Fruit fly (Drosophila melanogaster) whole organism, pupa: ENCODE measurements around the gene SKIP.

ENCODE experiments used
- CG10348 ChIP-seq: fragments of 200-800 bp; sonication (Bioruptor generic); IDR thresholded peaks from 2 replicates; pipeline ENCODE4 v1.3.6; 2022; ENCODE audit warnings: missing biosample characterization, missing genetic modification characterization
- CG12605 ChIP-seq: fragments of 200-800 bp; sonication (Bioruptor generic); IDR thresholded peaks from 2 replicates; pipeline ENCODE4 v1.3.6; 2022; ENCODE audit warnings: missing biosample characterization, missing genetic modification characterization
- CG13204 ChIP-seq: fragments of 200-800 bp; sonication (Bioruptor generic); optimal IDR thresholded peaks from 2 replicates; lab custom pipeline; 2018; ENCODE audit warnings: missing biosample characterization, mild to moderate bottlenecking, missing genetic modification characterization, moderate library complexity
- CG14655 ChIP-seq: fragments of 200-800 bp; sonication (Bioruptor generic); optimal IDR thresholded peaks from 3 replicates; lab custom pipeline; 2017; ENCODE audit warnings: mild to moderate bottlenecking, missing biosample characterization, missing genetic modification reagents, missing genetic modification characterization
- CG15710 ChIP-seq: fragments of 200-800 bp; sonication (Bioruptor generic); optimal IDR thresholded peaks from 2 replicates; lab custom pipeline; 2018; ENCODE audit warnings: missing biosample characterization, mild to moderate bottlenecking, missing genetic modification characterization, moderate library complexity
- CG17806 ChIP-seq: fragments of 200-800 bp; sonication (Bioruptor generic); optimal IDR thresholded peaks from 2 replicates; lab custom pipeline; 2018; ENCODE audit warnings: missing biosample characterization, mild to moderate bottlenecking, missing genetic modification characterization, moderate library complexity
- CG32121 ChIP-seq: fragments of 200-800 bp; sonication (Bioruptor generic); IDR thresholded peaks from 2 replicates; pipeline ENCODE4 v1.3.6; 2022; ENCODE audit warnings: missing biosample characterization, missing genetic modification characterization
- CG34367 ChIP-seq: fragments of 200-800 bp; sonication (Bioruptor generic); optimal IDR thresholded peaks from 2 replicates; lab custom pipeline; 2018; ENCODE audit warnings: missing biosample characterization, mild to moderate bottlenecking, missing genetic modification characterization
- CG4496 ChIP-seq: fragments of 200-800 bp; sonication (Bioruptor generic); IDR thresholded peaks from 3 replicates; pipeline ENCODE4 v1.3.6; 2022; ENCODE audit warnings: missing biosample characterization, missing genetic modification characterization
- CG8159 ChIP-seq: fragments of 200-800 bp; sonication (Bioruptor generic); optimal IDR thresholded peaks from 3 replicates; lab custom pipeline; 2018; ENCODE audit warnings: missing biosample characterization, mild to moderate bottlenecking, missing genetic modification characterization, moderate library complexity
- CG8301 ChIP-seq: fragments of 200-800 bp; sonication (Bioruptor generic); optimal IDR thresholded peaks from 2 replicates; lab custom pipeline; 2018; ENCODE audit warnings: missing biosample characterization, mild to moderate bottlenecking, missing genetic modification characterization
- CG9948 ChIP-seq: fragments of 200-800 bp; sonication (Bioruptor generic); optimal IDR thresholded peaks from 2 replicates; lab custom pipeline; 2018; ENCODE audit warnings: missing biosample characterization, mild to moderate bottlenecking, missing genetic modification characterization, moderate library complexity
- D1 ChIP-seq: fragments of 200-800 bp; sonication (Bioruptor generic); optimal IDR thresholded peaks from 2 replicates; lab custom pipeline; 2018; ENCODE audit warnings: missing biosample characterization, mild to moderate bottlenecking, missing genetic modification characterization, moderate library complexity
- EcR ChIP-seq: fragments of 200-800 bp; sonication (Bioruptor generic); optimal IDR thresholded peaks from 3 replicates; lab custom pipeline; 2019; ENCODE audit warnings: missing biosample characterization, missing genetic modification characterization, mild to moderate bottlenecking, moderate library complexity, missing genetic modification reagents
- Ets98B ChIP-seq: fragments of 200-800 bp; sonication (Bioruptor generic); IDR thresholded peaks from 2 replicates; pipeline ENCODE4 v1.3.6; 2022; ENCODE audit warnings: missing biosample characterization, missing genetic modification characterization
- Pif1A ChIP-seq: fragments of 200-800 bp; sonication (Bioruptor generic); optimal IDR thresholded peaks from 3 replicates; lab custom pipeline; 2016; ENCODE audit warnings: missing biosample characterization, missing genetic modification characterization
- Pif1B ChIP-seq: fragments of 200-800 bp; sonication (Bioruptor generic); optimal IDR thresholded peaks from 3 replicates; lab custom pipeline; 2016; ENCODE audit warnings: missing biosample characterization, missing genetic modification characterization
- Snoo ChIP-seq: fragments of 200-800 bp; sonication (Bioruptor generic); optimal IDR thresholded peaks from 3 replicates; lab custom pipeline; 2017; ENCODE audit warnings: missing biosample characterization, mild to moderate bottlenecking, missing genetic modification characterization, inconsistent platforms
- fd96Ca ChIP-seq: fragments of 200-800 bp; sonication (Bioruptor generic); IDR thresholded peaks from 3 replicates; pipeline ENCODE4 v1.3.6; 2022; ENCODE audit warnings: missing biosample characterization, missing genetic modification characterization
- gl ChIP-seq: fragments of 200-800 bp; sonication (Bioruptor generic); optimal IDR thresholded peaks from 2 replicates; lab custom pipeline; 2018; ENCODE audit warnings: missing biosample characterization, mild to moderate bottlenecking, missing genetic modification characterization
- rn ChIP-seq: fragments of 200-800 bp; sonication (Bioruptor generic); IDR thresholded peaks from 2 replicates; pipeline ENCODE4 v1.3.6; 2022; ENCODE audit warnings: missing biosample characterization, missing genetic modification characterization

Gene SKIP

DNA sequence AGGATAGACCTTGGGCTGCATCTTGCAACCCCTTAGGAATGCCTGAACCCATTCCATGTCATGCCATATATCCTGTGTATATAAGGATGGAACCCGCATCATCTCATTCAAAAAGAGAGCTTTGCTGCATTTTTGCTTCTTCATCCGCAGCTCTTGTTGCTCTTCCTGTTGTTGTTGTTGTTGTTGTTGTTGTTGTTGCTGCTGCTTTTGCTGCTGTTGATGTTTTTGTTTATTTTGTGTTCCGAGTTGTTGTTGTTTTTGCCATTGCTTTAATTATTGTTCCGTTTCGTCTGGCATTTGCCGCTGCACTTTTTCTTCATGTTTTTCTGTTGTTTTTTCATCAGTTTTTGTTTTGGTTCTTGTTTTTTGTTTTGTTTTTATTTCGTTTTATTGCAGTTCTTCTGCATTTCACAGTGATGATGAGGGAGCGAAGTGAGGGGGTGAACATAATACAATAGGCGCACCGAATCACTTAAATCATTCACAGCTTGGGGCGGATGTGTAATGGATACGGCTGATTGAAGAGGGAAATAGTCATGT lies 6.4 kb downstream of the SKIP start:
- TF ChIP-seq rn (GFP tag; lab: Robert Waterston, UW) = no peak; the same call in 1 of the 2 replicates
- no peak for TF ChIP-seq Ets98B
- TF ChIP-seq CG17806 = peak; percentile 61
- TF ChIP-seq CG15710 (tag; lab: Kevin White, UChicago) = peak; percentile 72
- peak; percentile 68 for TF ChIP-seq CG8301 (tag; lab: Kevin White, UChicago)
- peak; percentile 77 for TF ChIP-seq CG34367 (tag; lab: Kevin White, UChicago)
- peak; percentile 35 for TF ChIP-seq Snoo (tag; lab: Kevin White, UChicago)
- no peak for TF ChIP-seq D1 (tag; lab: Kevin White, UChicago)
- peak; percentile 9; the same call in 1 of the 3 replicates for TF ChIP-seq fd96Ca
- peak; percentile 68 for TF ChIP-seq CG8159
- no peak for TF ChIP-seq CG10348 (GFP tag; lab: Robert Waterston, UW)
- peak; percentile 87 for TF ChIP-seq CG12605 (GFP tag; lab: Robert Waterston, UW)
- TF ChIP-seq Pif1A (GFP tag; lab: Kevin White, UChicago) = peak; percentile 74
- peak; percentile 87 for TF ChIP-seq gl (tag; lab: Kevin White, UChicago)
- no peak for TF ChIP-seq CG32121 (GFP tag; lab: Robert Waterston, UW)
- TF ChIP-seq CG9948 (tag; lab: Kevin White, UChicago) = peak; percentile 57
- no peak for TF ChIP-seq CG4496
- TF ChIP-seq CG14655 = peak; percentile 67
- TF ChIP-seq CG13204 (GFP tag; lab: Kevin White, UChicago) = peak; percentile 84
- TF ChIP-seq EcR (GFP tag; lab: Kevin White, UChicago) = peak; percentile 6
- TF ChIP-seq Pif1B (GFP tag; lab: Kevin White, UChicago) = peak; percentile 43

DNA sequence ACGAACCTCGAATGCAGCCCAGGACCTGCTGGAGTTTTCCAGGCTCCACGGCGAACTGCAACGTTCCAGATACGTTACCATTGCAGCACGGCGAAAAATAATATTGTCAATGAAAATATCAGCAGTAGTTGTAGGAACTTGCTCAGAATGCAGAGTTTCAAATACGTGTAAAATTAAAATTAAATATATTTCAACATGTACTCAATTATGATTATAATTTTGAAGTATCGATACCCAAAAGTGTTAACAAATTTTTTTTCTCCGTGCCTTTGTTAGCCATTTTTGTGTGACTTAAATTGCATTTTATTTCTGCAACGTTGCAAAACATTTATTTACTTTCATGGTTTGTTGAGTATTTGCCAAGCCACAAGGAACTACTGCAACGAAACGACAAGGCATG lies 7.7 kb downstream of the SKIP start:
- peak; percentile 39 for TF ChIP-seq CG9948 (tag; lab: Kevin White, UChicago)
- no peak for TF ChIP-seq CG12605 (GFP tag; lab: Robert Waterston, UW)
- no peak for TF ChIP-seq gl (tag; lab: Kevin White, UChicago)
- TF ChIP-seq CG14655 = peak; percentile 32
- TF ChIP-seq Ets98B = no peak
- TF ChIP-seq Pif1B (GFP tag; lab: Kevin White, UChicago) = no peak
- TF ChIP-seq Pif1A (GFP tag; lab: Kevin White, UChicago) = peak; percentile 1
- TF ChIP-seq CG34367 (tag; lab: Kevin White, UChicago) = no peak
- no peak for TF ChIP-seq CG4496
- TF ChIP-seq EcR (GFP tag; lab: Kevin White, UChicago) = no peak
- no peak for TF ChIP-seq Snoo (tag; lab: Kevin White, UChicago)
- no peak for TF ChIP-seq CG13204 (GFP tag; lab: Kevin White, UChicago)
- peak; percentile 13 for TF ChIP-seq CG15710 (tag; lab: Kevin White, UChicago)
- no peak for TF ChIP-seq CG32121 (GFP tag; lab: Robert Waterston, UW)
- TF ChIP-seq CG8159 = peak; percentile 11
- TF ChIP-seq fd96Ca = no peak
- TF ChIP-seq CG10348 (GFP tag; lab: Robert Waterston, UW) = no peak
- peak; percentile 38 for TF ChIP-seq CG8301 (tag; lab: Kevin White, UChicago)
- peak; percentile 38 for TF ChIP-seq CG17806

DNA sequence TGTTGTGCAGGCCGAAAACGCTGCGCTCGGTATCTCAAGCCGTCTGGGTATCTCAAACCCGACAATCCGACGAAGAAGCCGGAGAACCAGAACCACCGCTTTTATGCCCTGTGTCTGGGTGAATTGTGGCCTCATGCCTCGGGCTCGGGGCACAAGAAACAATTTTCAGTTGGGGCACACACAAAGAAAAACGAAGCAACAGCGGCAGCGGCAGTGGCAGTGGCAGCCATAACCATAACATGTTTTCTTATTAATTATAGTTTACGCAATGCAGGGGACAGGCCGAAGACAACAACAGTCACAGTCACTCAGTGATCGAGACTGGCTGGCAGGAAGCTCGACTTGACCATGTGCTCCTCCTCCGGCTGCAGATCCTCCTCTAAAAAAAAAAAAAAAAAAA lies 8.9 kb downstream of the SKIP start:
- peak; percentile 25 for TF ChIP-seq Pif1B (GFP tag; lab: Kevin White, UChicago)
- TF ChIP-seq EcR (GFP tag; lab: Kevin White, UChicago) = peak; percentile 58
- TF ChIP-seq CG34367 (tag; lab: Kevin White, UChicago) = no peak
- no peak for TF ChIP-seq gl (tag; lab: Kevin White, UChicago)

DNA sequence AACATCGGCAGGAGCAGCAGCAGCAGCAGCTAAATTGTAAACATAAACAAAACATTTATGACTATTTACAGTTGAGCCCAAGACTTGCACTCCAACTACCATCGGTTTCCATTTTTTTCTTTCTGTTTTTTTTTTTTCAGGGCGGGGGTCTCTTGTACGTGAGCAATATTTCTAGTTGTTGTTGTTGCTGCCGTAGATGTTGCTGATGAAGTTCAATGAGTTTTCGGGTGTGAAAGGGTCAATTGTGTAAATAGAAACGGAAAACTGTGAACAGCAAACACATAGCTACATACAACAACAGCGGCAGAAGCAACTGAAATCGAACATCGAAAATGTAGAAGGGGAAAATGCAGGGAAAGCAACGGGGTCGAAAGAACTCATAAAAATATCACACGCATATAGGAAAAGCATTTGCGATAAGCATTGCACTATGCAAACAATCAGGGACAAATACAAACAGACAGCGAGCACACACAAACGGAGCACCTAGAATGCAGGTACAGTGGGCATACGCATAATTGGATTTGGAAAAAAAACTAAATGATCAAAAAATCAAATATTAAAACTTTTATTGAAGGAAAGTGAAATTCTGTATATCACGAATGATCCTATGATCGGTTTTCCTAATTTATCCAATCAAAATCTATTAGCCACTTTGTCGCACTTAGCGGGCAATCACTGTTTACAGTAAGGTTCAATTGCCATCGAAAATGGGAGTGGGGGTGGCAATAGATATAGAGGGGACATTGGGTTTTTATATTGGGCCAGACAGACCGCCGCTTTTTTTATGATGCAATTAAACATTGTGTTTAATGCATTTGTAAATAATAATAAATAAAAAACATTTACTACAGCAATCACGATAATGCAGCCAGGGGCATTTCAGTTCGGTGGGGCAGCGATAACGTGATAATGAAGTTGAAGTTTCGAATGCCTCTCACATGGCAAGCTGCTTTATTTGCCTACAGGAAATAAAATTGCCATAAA lies 12.1 kb downstream of the SKIP start:
- TF ChIP-seq fd96Ca = peak; percentile 86
- no peak for TF ChIP-seq D1 (tag; lab: Kevin White, UChicago)
- no peak for TF ChIP-seq CG4496
- no peak for TF ChIP-seq CG13204 (GFP tag; lab: Kevin White, UChicago)
- TF ChIP-seq CG9948 (tag; lab: Kevin White, UChicago) = peak; percentile 56
- peak; percentile 60 for TF ChIP-seq CG15710 (tag; lab: Kevin White, UChicago)
- peak; percentile 27; the same call in 1 of the 2 replicates for TF ChIP-seq CG12605 (GFP tag; lab: Robert Waterston, UW)
- TF ChIP-seq Pif1B (GFP tag; lab: Kevin White, UChicago) = peak; percentile 58
- peak; percentile 83 for TF ChIP-seq CG32121 (GFP tag; lab: Robert Waterston, UW)
- peak; percentile 73 for TF ChIP-seq rn (GFP tag; lab: Robert Waterston, UW)
- peak; percentile 74 for TF ChIP-seq CG14655
- TF ChIP-seq CG34367 (tag; lab: Kevin White, UChicago) = peak; percentile 26
- TF ChIP-seq EcR (GFP tag; lab: Kevin White, UChicago) = no peak
- no peak for TF ChIP-seq gl (tag; lab: Kevin White, UChicago)
- peak; percentile 66; the same call in 1 of the 2 replicates for TF ChIP-seq CG10348 (GFP tag; lab: Robert Waterston, UW)
- TF ChIP-seq CG8301 (tag; lab: Kevin White, UChicago) = peak; percentile 71
- TF ChIP-seq Pif1A (GFP tag; lab: Kevin White, UChicago) = peak; percentile 63
- peak; percentile 66 for TF ChIP-seq CG17806
- TF ChIP-seq CG8159 = peak; percentile 59
- peak; percentile 86 for TF ChIP-seq Ets98B

DNA sequence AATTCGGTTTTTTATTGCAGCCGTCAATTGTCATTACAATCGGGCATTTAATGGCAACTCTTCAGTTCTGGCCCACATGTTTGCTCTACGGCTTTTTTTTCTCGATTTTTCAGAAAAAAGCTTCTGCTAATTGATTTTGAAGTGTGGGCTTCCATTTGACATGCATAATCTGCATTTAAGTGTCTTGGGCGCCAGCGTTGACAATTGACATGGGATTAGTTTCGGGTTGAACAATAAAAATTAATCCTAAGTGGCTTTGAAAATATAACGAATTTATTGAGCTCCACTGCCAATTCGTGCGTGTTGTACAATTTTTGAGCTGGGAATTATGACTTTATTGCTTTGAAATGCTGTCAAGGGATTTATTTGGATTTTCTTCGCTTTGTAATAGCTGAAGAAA lies 12.9 kb downstream of the SKIP start:
- no peak for TF ChIP-seq CG17806
- TF ChIP-seq CG13204 (GFP tag; lab: Kevin White, UChicago) = no peak
- TF ChIP-seq CG9948 (tag; lab: Kevin White, UChicago) = no peak
